Worm (Caenorhabditis elegans): Measurements from ENCODE around the gene C04C11.1.
A peak's percentile ranks its signal among the peaks of the same experiment; 100 is the strongest.

Gene C04C11.1

DNA sequence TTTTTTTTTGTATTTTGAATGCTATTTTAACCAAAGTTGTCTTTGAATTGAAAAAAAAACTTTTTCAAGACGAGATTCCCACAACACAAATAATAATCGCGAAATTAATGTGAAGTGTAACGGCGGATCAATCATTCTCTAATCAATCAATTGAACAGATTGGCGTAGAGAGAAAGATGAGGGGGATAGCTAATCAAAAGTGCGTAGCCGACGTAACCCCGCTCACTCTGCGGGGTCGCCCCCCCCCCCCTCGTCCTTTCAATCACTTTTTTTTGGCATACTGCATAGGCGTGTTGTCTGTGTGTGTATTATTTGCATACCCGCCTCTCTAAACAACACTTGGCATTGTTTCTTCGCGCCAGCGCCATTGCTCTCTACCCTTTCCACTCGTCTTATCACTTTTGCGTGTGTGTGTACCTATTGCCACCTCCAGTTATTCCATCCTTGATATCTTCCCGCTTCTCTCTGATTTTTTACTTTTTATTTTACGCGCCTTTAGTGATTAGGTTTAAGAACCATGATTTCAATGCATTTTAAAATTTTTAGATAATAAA, 4.1 kb downstream of the C04C11.1 start:
- TF ChIP-seq flt-1 (GFP tag; IDR thresholded peaks at IDR 0.05) (no peak), tab-1 (GFP tag; IDR thresholded peaks at IDR 0.05) (0 out of 2 replicates have a peak, but pooled peaks have one; percentile 43)

DNA sequence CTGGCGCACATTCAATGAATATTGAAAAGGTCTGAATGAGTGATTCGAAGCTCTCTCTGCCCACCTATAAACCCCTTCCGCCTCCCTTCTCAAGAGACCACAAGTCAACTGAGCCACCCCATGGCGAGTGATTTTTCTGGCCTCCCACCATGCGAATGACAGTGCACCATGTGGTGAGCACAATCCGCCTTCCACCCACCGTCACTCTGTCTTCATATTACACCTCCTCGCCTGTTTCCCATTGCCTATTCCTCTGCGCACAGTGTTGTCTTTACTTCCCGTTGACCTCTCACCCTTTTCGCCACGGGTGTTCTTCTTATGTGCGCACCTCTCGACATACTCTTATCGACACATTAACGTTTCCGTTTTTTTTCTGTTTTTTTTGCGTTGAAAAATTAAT, 6.5 kb downstream of the C04C11.1 start:
- no peak for TF ChIP-seq tab-1 (GFP tag; IDR thresholded peaks at IDR 0.05)
- no peak for TF ChIP-seq cog-1 (tag; optimal IDR thresholded peaks at IDR 0.05)
- no peak for TF ChIP-seq ref-1 (GFP tag; conservative IDR thresholded peaks at IDR 0.05)
- TF ChIP-seq ztf-23 (GFP tag; IDR thresholded peaks at IDR 0.05) = no peak
- TF ChIP-seq flt-1 (GFP tag; IDR thresholded peaks at IDR 0.05) = no peak
- no peak for TF ChIP-seq klf-2 (GFP tag; conservative IDR thresholded peaks at IDR 0.05)

DNA sequence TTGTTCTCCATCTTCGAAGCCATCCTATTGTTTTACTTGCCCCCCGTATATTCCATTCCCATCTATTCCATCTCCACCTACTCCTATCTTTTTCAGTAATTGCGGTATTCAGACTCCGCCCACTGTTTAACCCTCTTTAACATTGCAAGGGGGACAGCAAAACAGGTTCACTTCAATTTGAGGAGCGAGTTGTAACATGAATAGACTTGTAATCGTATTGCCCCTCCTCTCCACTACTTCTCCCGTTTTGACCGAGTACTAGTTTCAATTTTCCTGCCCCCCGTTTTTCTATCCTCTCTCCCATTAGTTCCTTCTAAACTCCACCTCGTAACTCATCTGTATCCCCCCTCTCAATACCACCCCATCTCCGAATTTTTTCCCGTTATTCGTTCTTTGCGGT, 8.1 kb downstream of the C04C11.1 start:
- TF ChIP-seq ref-1 (GFP tag; conservative IDR thresholded peaks at IDR 0.05) = no peak
- no peak for TF ChIP-seq ztf-23 (GFP tag; IDR thresholded peaks at IDR 0.05)
- TF ChIP-seq cog-1 (tag; optimal IDR thresholded peaks at IDR 0.05) = no peak

DNA sequence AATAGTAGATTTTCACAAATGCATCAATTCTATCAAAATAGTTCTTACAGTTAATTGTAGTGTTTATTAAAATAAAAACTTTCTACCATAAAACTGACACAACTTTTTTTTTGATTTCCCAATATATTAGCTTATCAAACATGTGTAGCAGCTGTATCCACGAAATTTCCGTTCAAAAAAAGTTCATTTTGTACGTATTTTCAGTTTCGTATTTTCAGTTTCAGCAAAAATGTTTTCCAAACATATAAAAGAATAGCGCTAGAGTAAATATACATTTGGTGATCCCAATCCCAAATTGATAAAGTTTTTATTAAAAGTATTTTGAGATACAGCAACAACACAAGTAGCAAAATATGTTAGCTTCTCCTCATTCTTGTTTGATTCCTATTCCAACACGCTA, 9.0 kb downstream of the C04C11.1 start:
- TF ChIP-seq klf-2 (GFP tag; conservative IDR thresholded peaks at IDR 0.05) = no peak
- TF ChIP-seq med-1 (GFP tag; optimal IDR thresholded peaks at IDR 0.05; ENCODE audit: insufficient read depth) = no peak
- no peak for TF ChIP-seq cog-1 (tag; optimal IDR thresholded peaks at IDR 0.05)
- no peak for TF ChIP-seq ref-1 (GFP tag; conservative IDR thresholded peaks at IDR 0.05)
- no peak for TF ChIP-seq ztf-23 (GFP tag; IDR thresholded peaks at IDR 0.05)
- TF ChIP-seq T22C8.4 (GFP tag; IDR thresholded peaks at IDR 0.05) = no peak
- TF ChIP-seq flt-1 (GFP tag; IDR thresholded peaks at IDR 0.05) = no peak
- no peak for TF ChIP-seq ztf-29 (GFP tag; IDR thresholded peaks at IDR 0.05)
- no peak for TF ChIP-seq tab-1 (GFP tag; IDR thresholded peaks at IDR 0.05)

DNA sequence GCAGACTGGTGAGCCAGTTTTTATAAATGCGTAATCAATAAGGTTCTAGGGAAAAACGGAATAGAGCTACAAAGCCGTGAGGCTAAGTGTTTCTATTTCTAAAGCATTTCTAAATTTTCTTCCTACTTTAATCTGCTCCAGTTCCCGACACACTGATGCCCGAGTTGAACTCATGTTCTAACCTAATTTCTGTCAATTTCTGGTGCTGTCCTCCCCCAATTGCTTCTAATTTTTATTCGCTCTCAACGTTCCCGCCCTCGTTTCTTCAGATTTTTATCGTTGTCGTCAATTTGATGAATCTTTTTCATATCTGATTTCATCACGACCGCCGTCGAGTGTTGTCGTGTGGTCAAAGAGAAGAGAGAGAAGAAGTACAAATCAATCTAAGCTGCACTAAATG, 9.5 kb downstream of the C04C11.1 start:
- TF ChIP-seq tab-1 (GFP tag; IDR thresholded peaks at IDR 0.05) = no peak

DNA sequence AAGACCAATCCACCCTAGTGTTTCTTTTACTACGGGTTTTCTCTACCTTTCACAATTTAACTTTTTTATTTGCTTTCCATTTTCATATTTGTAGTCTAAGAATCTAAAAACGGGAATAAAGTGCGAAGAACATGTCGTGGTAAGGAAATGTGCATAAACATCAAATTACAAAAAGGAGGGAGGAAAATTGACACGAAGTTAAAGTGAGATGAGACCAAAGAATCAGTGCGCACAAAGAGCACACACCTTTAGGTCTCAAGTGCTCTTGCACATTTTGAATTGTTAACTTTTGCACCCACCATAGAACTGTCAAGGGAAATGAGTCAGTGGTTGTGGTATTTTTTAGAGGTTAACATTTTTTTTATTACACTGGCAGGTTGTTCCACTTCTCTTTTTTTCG, 10.1 kb downstream of the C04C11.1 start:
- TF ChIP-seq ztf-29 (GFP tag; IDR thresholded peaks at IDR 0.05) (no peak), cog-1 (tag; optimal IDR thresholded peaks at IDR 0.05) (no peak), klf-2 (GFP tag; conservative IDR thresholded peaks at IDR 0.05) (no peak), T22C8.4 (GFP tag; IDR thresholded peaks at IDR 0.05) (no peak), ztf-23 (GFP tag; IDR thresholded peaks at IDR 0.05) (no peak), tab-1 (GFP tag; IDR thresholded peaks at IDR 0.05) (no peak), med-1 (GFP tag; optimal IDR thresholded peaks at IDR 0.05; ENCODE audit: insufficient read depth) (no peak), flt-1 (GFP tag; IDR thresholded peaks at IDR 0.05) (no peak)

DNA sequence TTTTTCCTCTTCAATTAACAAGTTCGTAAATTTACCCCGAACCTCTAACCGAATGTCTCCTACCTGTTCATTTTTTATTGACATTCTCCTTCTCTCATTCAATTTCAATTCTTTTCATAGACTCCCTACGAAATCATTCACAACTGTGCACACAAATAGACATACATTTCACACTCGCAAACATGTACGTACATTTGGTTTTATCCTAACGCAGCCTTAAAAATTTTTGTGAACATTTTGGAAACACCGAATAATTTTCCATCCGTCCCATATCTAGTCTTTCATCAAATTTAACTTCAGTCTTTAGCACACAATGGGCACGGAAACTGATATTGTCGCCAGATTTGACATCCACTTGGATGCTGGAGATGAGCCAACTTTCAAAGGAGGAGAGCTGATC, 13.1 kb downstream of the C04C11.1 start, which contains the start of gene arrd-25:
Gene arrd-25 (plus strand): TSS at position 301 of the 400 bp plus-strand sequence.
- TF ChIP-seq T22C8.4 (GFP tag; IDR thresholded peaks at IDR 0.05) (no peak), ref-1 (GFP tag; conservative IDR thresholded peaks at IDR 0.05) (no peak), ztf-29 (GFP tag; IDR thresholded peaks at IDR 0.05) (no peak), med-1 (GFP tag; optimal IDR thresholded peaks at IDR 0.05; ENCODE audit: insufficient read depth) (no peak), ztf-23 (GFP tag; IDR thresholded peaks at IDR 0.05) (no peak), cog-1 (tag; optimal IDR thresholded peaks at IDR 0.05) (no peak), tab-1 (GFP tag; IDR thresholded peaks at IDR 0.05) (no peak), flt-1 (GFP tag; IDR thresholded peaks at IDR 0.05) (no peak), klf-2 (GFP tag; conservative IDR thresholded peaks at IDR 0.05) (no peak)

DNA sequence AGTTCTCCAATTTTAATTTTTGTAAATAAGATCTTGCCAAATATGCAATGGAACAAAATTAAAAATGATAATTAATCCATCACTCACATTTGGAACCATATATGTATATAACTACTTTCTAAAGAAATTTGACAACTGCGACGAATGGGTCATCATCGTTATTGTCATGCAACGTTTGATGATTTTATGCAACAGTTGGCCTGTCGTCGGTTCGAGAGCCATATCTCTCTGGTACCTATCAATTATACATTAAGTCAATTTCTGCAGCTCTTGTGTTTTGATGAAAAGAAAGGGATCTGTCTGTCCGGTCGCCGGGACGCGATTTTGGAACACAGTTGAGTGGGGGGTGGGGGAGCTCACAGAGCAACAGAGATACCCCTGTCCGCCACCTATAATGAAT, 18.9 kb downstream of the C04C11.1 start:
- TF ChIP-seq klf-2 (GFP tag; conservative IDR thresholded peaks at IDR 0.05) (no peak), tab-1 (GFP tag; IDR thresholded peaks at IDR 0.05) (no peak), ztf-29 (GFP tag; IDR thresholded peaks at IDR 0.05) (no peak), flt-1 (GFP tag; IDR thresholded peaks at IDR 0.05) (no peak), ref-1 (GFP tag; conservative IDR thresholded peaks at IDR 0.05) (no peak), T22C8.4 (GFP tag; IDR thresholded peaks at IDR 0.05) (no peak), med-1 (GFP tag; optimal IDR thresholded peaks at IDR 0.05; ENCODE audit: insufficient read depth) (no peak), cog-1 (tag; optimal IDR thresholded peaks at IDR 0.05) (no peak), ztf-23 (GFP tag; IDR thresholded peaks at IDR 0.05) (no peak)

DNA sequence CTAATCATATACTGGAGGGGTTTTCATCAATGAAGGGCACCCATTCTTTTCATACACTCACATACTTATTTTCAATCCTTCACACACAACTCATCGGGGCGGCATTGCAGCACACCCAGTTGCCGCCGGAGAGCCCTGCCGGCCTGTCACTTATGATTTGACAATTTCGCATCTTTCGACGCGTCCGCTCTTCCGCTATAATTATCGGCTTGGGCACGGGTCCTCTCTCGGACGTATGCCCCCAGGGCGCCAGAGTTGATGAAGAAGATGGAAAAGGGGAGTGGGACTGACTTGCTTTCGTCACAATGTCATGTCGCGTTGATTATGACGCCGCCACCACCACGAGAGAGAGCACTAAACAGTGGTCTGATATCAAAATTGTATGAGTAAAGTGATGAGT, 24.0 kb downstream of the C04C11.1 start:
- TF ChIP-seq med-1 (GFP tag; optimal IDR thresholded peaks at IDR 0.05; ENCODE audit: insufficient read depth) (no peak), cog-1 (tag; optimal IDR thresholded peaks at IDR 0.05) (no peak), klf-2 (GFP tag; conservative IDR thresholded peaks at IDR 0.05) (no peak), tab-1 (GFP tag; IDR thresholded peaks at IDR 0.05) (no peak), ref-1 (GFP tag; conservative IDR thresholded peaks at IDR 0.05) (no peak), ztf-29 (GFP tag; IDR thresholded peaks at IDR 0.05) (no peak), flt-1 (GFP tag; IDR thresholded peaks at IDR 0.05) (no peak), T22C8.4 (GFP tag; IDR thresholded peaks at IDR 0.05) (no peak), ztf-23 (GFP tag; IDR thresholded peaks at IDR 0.05) (no peak)

DNA sequence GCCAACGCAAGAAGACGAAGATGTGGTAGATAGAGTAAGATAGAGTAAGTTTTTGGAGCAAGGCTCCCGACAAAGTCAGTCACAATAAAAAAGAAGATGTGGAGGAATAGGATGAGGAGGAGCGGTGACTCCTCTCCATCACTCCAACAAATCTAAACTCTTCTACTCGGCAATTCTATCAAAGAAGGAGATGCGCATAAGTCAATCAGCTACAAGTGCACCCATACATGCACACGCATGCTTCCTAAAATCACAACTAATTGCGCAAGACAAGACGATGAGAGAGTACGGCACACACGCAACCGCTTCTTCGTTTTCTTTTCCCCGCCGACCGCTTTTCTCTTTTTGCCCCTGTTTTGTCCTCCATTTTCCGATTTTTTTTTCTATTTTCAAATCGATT, 27.2 kb downstream of the C04C11.1 start:
- no peak for TF ChIP-seq ref-1 (GFP tag; conservative IDR thresholded peaks at IDR 0.05)
- TF ChIP-seq med-1 (GFP tag; optimal IDR thresholded peaks at IDR 0.05; ENCODE audit: insufficient read depth) = no peak

DNA sequence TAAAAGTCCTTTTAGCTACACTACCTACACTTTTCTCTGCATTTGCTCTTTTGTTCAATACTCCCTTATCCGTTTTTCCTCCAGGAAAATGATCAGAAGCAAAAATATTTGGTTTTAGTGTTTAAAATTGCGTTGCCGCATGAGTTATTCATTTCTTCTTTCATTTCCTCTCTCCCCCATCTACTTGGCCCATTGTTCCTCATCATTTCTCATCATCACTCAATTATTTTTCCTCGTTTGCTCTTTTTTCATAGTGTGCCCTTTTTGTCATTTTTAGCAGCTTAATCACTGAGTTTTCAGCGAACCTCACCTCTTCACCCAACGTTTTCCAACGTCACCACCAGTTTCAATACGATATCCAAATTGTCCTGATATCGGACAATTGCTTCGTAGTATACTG, 28.8 kb downstream of the C04C11.1 start, which contains the start of gene dyc-1:
Gene dyc-1 (plus strand): TSS at position 301 of the 400 bp plus-strand sequence.
- no peak for TF ChIP-seq T22C8.4 (GFP tag; IDR thresholded peaks at IDR 0.05)
- 0 out of 2 replicates have a peak, but pooled peaks have one; percentile 18 for TF ChIP-seq ztf-23 (GFP tag; IDR thresholded peaks at IDR 0.05)

Data from whole organism, midembryonic.